Worm (Caenorhabditis elegans) whole organism, midembryonic: ENCODE data around the gene slc-17.9.

Source experiments
- T22C8.4 ChIP-seq: fragments of 200-800 bp; sonication (Bioruptor generic); IDR thresholded peaks from 2 replicates; pipeline ENCODE4 v1.3.6; 2022; ENCODE audit warnings: missing genetic modification characterization, missing compliant biosample characterization
- cog-1 ChIP-seq: sonication (generic microtip); optimal IDR thresholded peaks from 2 replicates; lab custom pipeline; 2016; ENCODE audit warnings: missing genetic modification characterization, missing compliant biosample characterization
- flt-1 ChIP-seq: fragments of 200-800 bp; sonication (Bioruptor generic); IDR thresholded peaks from 2 replicates; pipeline ENCODE4 v1.3.6; 2022; ENCODE audit warnings: missing genetic modification characterization, missing compliant biosample characterization
- ref-1 ChIP-seq: fragments of 200-800 bp; sonication (Bioruptor generic); conservative IDR thresholded peaks from 2 replicates; pipeline ENCODE4 v1.3.6; 2022; ENCODE audit warnings: missing genetic modification reagents, missing genetic modification characterization, missing compliant biosample characterization
- ztf-23 ChIP-seq: fragments of 200-800 bp; sonication (Bioruptor generic); IDR thresholded peaks from 2 replicates; pipeline ENCODE4 v1.3.6; 2022; ENCODE audit warnings: missing genetic modification reagents, missing genetic modification characterization, missing compliant biosample characterization
- ztf-29 ChIP-seq: fragments of 200-800 bp; sonication (Bioruptor generic); IDR thresholded peaks from 2 replicates; pipeline ENCODE4 v1.3.6; 2022; ENCODE audit warnings: missing genetic modification reagents, missing genetic modification characterization, missing compliant biosample characterization

DNA sequence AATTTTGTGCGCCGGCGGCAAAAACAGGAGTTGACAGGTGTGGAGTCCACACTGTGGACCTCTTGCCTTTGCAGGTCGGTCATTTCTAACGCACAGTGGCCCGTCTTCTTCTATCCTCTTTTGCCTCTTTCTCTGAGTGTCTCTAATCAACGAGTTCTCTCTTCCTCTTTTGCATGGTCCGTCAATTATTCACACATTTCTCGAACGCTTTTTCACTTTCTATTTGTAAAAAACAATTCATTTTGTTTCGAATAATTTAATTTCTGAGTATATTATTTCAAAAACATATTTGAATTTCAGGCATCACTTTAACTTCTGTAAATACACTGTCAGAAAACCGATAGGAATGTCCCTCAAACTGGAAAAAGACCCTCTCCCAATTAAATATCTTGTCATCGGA, 7.8 kb downstream of the slc-17.9 start, which contains the start of gene T09B9.1:
- TF ChIP-seq T22C8.4 (GFP tag; lab: Robert Waterston, UW) (no peak), ref-1 (GFP tag; lab: Robert Waterston, UW) (no peak), ztf-29 (GFP tag; lab: Robert Waterston, UW) (no peak), flt-1 (no peak), ztf-23 (GFP tag; lab: Robert Waterston, UW) (no peak), cog-1 (tag; lab: Kevin White, UChicago) (no peak)
